Fruit fly (Drosophila melanogaster): ENCODE measurements around the gene Hcf.

Gene Hcf

DNA sequence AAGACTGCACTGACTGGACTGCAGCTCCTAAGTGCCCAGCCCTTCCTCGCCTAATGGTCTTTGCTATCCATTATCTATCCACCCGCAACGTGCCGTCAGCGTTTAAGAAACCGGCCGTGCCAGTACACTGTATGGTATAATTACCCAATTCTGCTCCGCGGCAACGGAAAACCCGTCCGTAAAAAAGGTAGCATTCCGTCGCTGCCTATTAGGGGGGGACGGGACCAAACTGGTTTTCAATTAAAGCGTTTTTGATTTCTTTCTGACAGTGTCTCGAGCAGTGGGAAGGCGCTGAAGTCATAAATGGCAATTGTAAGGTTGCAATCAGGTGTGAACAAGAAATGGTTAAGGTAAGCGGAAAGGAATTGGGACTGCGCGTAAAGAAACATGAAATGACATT, 20.7 kb downstream of the Hcf start:
- TF ChIP-seq CG9948 (tag; optimal IDR thresholded peaks at IDR 0.05): no peak
- no peak for TF ChIP-seq Pif1B (GFP tag; optimal IDR thresholded peaks at IDR 0.05)
- no peak for TF ChIP-seq CG32121 (GFP tag; IDR thresholded peaks at IDR 0.05)
- TF ChIP-seq CG12605 (GFP tag; IDR thresholded peaks at IDR 0.05): no peak
- no peak for TF ChIP-seq rn (GFP tag; IDR thresholded peaks at IDR 0.05)
- TF ChIP-seq CG8159 (tag; optimal IDR thresholded peaks at IDR 0.05): no peak
- TF ChIP-seq CG13204 (GFP tag; optimal IDR thresholded peaks at IDR 0.05): no peak
- no peak for TF ChIP-seq Pif1A (GFP tag; optimal IDR thresholded peaks at IDR 0.05)
- no peak for TF ChIP-seq CG14655 (GFP tag; optimal IDR thresholded peaks at IDR 0.05)
- TF ChIP-seq D1 (tag; optimal IDR thresholded peaks at IDR 0.05): no peak
- TF ChIP-seq CG4496 (GFP tag; IDR thresholded peaks at IDR 0.05): no peak
- TF ChIP-seq CG15710 (tag; optimal IDR thresholded peaks at IDR 0.05): no peak
- TF ChIP-seq EcR (GFP tag; optimal IDR thresholded peaks at IDR 0.05): no peak
- TF ChIP-seq Ets98B (GFP tag; IDR thresholded peaks at IDR 0.05): no peak
- no peak for TF ChIP-seq CG17806 (tag; optimal IDR thresholded peaks at IDR 0.05)

DNA sequence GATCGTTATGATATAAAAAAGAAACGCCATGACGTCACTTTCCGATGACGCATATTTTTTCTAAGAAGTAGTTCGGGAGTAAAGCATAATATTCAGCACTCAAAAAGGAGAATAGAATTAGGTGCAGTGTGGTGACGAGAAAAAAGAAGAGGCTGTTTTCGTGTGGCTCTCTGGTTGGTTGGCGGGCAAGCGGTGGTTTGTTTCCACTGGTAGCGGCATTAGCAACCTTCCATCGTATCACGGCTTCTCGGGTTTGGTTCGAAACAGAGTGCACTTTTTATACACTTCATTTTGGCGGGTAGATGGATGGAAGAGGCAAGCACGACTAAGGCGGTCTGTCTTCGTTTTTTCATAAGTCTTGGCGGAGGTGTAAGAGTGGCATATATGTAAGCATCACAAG, 24.8 kb downstream of the Hcf start:
- TF ChIP-seq EcR (GFP tag; optimal IDR thresholded peaks at IDR 0.05) (no peak), Snoo (tag; optimal IDR thresholded peaks at IDR 0.05) (no peak), CG14655 (GFP tag; optimal IDR thresholded peaks at IDR 0.05) (no peak), Pif1A (GFP tag; optimal IDR thresholded peaks at IDR 0.05) (no peak), CG4496 (GFP tag; IDR thresholded peaks at IDR 0.05) (no peak), CG17806 (tag; optimal IDR thresholded peaks at IDR 0.05) (no peak), Pif1B (GFP tag; optimal IDR thresholded peaks at IDR 0.05) (no peak), fd96Ca (GFP tag; IDR thresholded peaks at IDR 0.05) (no peak), CG13204 (GFP tag; optimal IDR thresholded peaks at IDR 0.05) (no peak)

DNA sequence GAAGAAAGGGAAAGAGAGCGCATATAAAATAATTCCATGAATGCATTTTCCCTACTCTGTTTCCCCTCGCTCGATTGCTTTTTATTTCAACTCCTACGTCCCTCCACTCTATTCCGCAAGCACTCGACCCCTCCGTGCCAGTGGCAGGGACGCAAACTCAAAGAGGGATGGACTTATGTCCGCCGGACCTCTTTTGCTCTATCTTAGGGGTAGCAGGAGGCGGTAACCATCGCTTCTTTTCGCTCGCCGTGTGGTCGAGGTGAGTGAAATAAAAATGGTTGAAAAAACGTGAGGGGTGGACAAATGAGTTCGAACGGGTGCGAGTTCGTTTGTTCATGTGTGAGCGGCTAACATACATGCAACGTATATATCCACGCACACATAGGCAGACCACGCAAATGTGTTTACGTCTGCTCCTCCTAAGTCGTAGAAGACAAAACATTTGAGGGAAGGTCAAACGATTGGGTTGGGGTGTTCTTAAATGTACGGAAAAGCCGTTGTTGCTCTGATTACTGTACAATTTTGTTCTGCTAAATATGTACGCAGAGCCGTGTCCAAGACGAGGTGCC, 25.6 kb downstream of the Hcf start:
- no peak for TF ChIP-seq CG8159 (tag; optimal IDR thresholded peaks at IDR 0.05)
- no peak for TF ChIP-seq CG10348 (GFP tag; IDR thresholded peaks at IDR 0.05)
- no peak for TF ChIP-seq CG9948 (tag; optimal IDR thresholded peaks at IDR 0.05)
- no peak for TF ChIP-seq rn (GFP tag; IDR thresholded peaks at IDR 0.05)
- no peak for TF ChIP-seq Pif1A (GFP tag; optimal IDR thresholded peaks at IDR 0.05)
- TF ChIP-seq CG34367 (tag; optimal IDR thresholded peaks at IDR 0.05): no peak
- no peak for TF ChIP-seq gl (tag; optimal IDR thresholded peaks at IDR 0.05)
- TF ChIP-seq CG4496 (GFP tag; IDR thresholded peaks at IDR 0.05): no peak
- TF ChIP-seq Snoo (tag; optimal IDR thresholded peaks at IDR 0.05): no peak
- no peak for TF ChIP-seq CG14655 (GFP tag; optimal IDR thresholded peaks at IDR 0.05)
- TF ChIP-seq CG8301 (tag; optimal IDR thresholded peaks at IDR 0.05): no peak
- TF ChIP-seq Pif1B (GFP tag; optimal IDR thresholded peaks at IDR 0.05): no peak

DNA sequence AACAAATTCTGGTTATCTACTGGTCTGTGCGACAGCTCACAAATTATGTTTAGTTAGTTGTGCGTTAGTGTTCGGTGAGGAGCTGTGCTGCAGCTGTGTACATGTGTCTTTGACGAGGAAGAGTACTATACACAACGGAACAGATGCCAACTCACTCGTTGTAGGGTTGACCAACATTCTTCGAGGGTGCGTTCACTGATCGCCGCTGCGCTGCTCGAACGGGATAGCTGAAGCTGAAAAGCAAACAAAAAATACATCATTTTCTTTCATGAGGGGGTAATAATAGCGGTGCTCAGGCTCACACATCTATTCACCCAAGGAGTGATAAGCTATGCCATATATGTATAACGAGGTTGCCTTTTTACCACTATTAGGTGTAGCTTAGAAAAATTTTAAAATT, 27.0 kb downstream of the Hcf start:
- TF ChIP-seq D1 (tag; optimal IDR thresholded peaks at IDR 0.05): no peak
- no peak for TF ChIP-seq CG8159 (tag; optimal IDR thresholded peaks at IDR 0.05)
- TF ChIP-seq CG14655 (GFP tag; optimal IDR thresholded peaks at IDR 0.05): no peak
- no peak for TF ChIP-seq CG8301 (tag; optimal IDR thresholded peaks at IDR 0.05)
- no peak for TF ChIP-seq CG13204 (GFP tag; optimal IDR thresholded peaks at IDR 0.05)
- TF ChIP-seq CG32121 (GFP tag; IDR thresholded peaks at IDR 0.05): no peak
- no peak for TF ChIP-seq gl (tag; optimal IDR thresholded peaks at IDR 0.05)
- TF ChIP-seq rn (GFP tag; IDR thresholded peaks at IDR 0.05): no peak
- TF ChIP-seq Pif1B (GFP tag; optimal IDR thresholded peaks at IDR 0.05): no peak
- no peak for TF ChIP-seq CG34367 (tag; optimal IDR thresholded peaks at IDR 0.05)
- no peak for TF ChIP-seq CG15710 (tag; optimal IDR thresholded peaks at IDR 0.05)
- no peak for TF ChIP-seq Ets98B (GFP tag; IDR thresholded peaks at IDR 0.05)
- no peak for TF ChIP-seq EcR (GFP tag; optimal IDR thresholded peaks at IDR 0.05)
- TF ChIP-seq fd96Ca (GFP tag; IDR thresholded peaks at IDR 0.05): no peak
- no peak for TF ChIP-seq CG12605 (GFP tag; IDR thresholded peaks at IDR 0.05)
- no peak for TF ChIP-seq CG17806 (tag; optimal IDR thresholded peaks at IDR 0.05)
- no peak for TF ChIP-seq CG4496 (GFP tag; IDR thresholded peaks at IDR 0.05)
- TF ChIP-seq Snoo (tag; optimal IDR thresholded peaks at IDR 0.05): no peak

DNA sequence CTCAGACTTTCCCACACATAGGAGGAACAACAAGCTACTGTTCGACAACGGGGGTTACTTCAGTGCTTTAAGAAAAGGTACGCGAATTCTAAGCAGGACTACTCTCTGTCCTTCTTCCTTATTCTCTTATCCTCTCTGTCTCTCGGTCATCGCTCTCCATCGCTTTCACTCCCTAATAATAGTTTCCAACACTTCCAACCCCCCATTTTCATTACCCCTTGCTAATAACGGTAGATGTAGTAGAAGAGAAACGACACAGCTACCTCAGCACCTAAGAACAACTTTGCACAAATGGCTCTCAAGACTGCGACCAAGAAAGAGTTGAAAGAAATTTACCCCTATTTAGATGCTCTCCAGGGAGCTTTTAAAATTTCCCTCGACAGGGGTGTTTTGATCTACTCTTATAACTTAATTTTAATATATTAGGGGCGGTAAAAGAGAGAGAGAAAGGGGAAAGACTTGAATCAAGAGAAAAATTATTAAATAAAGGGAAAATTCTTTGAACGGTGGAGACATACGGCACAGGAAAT, 29.1 kb downstream of the Hcf start:
- no peak for TF ChIP-seq CG17806 (tag; optimal IDR thresholded peaks at IDR 0.05)
- TF ChIP-seq CG12605 (GFP tag; IDR thresholded peaks at IDR 0.05): no peak

DNA sequence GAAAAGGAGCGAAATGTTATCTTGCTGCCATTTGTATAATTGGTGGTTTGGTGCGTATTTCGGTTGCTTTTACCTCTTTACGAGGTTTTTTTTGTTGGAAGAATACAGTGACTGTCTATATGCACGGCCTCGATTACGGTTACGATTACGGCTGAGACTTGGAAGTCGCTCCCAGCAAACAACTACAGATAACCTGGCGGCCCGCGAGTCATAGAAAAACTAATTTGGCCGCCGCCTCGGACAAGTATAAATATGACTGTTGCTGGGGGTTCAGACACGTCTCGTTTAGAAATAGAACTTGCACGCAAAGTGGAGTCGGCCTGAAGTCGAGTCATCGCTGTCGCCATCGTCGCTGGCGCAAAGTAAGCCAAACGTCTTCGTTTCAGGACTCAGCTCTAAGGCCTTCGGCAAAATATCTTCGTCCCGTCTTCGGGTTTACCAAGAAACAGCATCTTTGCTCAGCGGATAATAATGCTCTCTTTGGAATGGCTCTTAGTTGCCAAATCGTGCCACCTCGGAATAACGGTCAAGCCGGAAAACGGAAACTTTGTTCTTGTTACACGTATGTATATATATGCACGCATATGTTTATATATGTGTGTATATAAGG, 33.6 kb downstream of the Hcf start:
- TF ChIP-seq CG15710 (tag; optimal IDR thresholded peaks at IDR 0.05) (no peak), gl (tag; optimal IDR thresholded peaks at IDR 0.05) (no peak), Pif1B (GFP tag; optimal IDR thresholded peaks at IDR 0.05) (no peak), CG17806 (tag; optimal IDR thresholded peaks at IDR 0.05) (no peak), Pif1A (GFP tag; optimal IDR thresholded peaks at IDR 0.05) (no peak), CG32121 (GFP tag; IDR thresholded peaks at IDR 0.05) (no peak), CG12605 (GFP tag; IDR thresholded peaks at IDR 0.05) (no peak), CG4496 (GFP tag; IDR thresholded peaks at IDR 0.05) (no peak), D1 (tag; optimal IDR thresholded peaks at IDR 0.05) (no peak), CG34367 (tag; optimal IDR thresholded peaks at IDR 0.05) (no peak), Snoo (tag; optimal IDR thresholded peaks at IDR 0.05) (no peak), Ets98B (GFP tag; IDR thresholded peaks at IDR 0.05) (no peak), CG13204 (GFP tag; optimal IDR thresholded peaks at IDR 0.05) (no peak), EcR (GFP tag; optimal IDR thresholded peaks at IDR 0.05) (no peak), rn (GFP tag; IDR thresholded peaks at IDR 0.05) (no peak), CG8301 (tag; optimal IDR thresholded peaks at IDR 0.05) (no peak), fd96Ca (GFP tag; IDR thresholded peaks at IDR 0.05) (no peak), CG8159 (tag; optimal IDR thresholded peaks at IDR 0.05) (no peak), CG10348 (GFP tag; IDR thresholded peaks at IDR 0.05) (no peak)
